Worm (Caenorhabditis elegans): ENCODE measurements around the gene kin-4.

kin-4 gene

DNA sequence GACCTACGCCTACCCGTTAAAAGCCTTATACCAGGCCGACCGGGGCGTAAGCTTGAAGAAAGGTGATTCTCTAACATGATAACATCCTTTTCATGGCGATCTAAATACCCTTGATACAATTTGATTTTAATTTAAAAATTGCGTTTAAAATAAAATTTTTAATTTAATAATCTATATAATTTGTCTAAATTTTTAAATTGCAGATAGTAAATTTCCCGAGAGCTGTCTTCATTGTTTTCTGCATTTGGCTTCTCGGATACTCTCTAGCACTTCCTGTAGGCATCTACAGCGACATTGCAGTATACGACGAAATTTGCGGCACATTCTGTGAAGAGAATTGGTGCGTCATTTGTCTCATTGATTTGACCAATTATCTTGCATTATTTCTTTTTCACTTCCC is 35.8 kb downstream of the kin-4 start:
- no peak for TF ChIP-seq mep-1 (tag; optimal IDR thresholded peaks at IDR 0.05)
- TF ChIP-seq pha-4 (GFP tag; IDR thresholded peaks at IDR 0.05) = no peak
- no peak for TF ChIP-seq pha-4 (tag; optimal IDR thresholded peaks at IDR 0.05)
- TF ChIP-seq madf-5 (GFP tag; IDR thresholded peaks at IDR 0.05) = no peak
- TF ChIP-seq ceh-62 (tag; optimal IDR thresholded peaks at IDR 0.05) = no peak
- no peak for TF ChIP-seq lsy-2 (tag; optimal IDR thresholded peaks at IDR 0.05)
- TF ChIP-seq zip-2 (tag; optimal IDR thresholded peaks at IDR 0.05) = no peak
- TF ChIP-seq unc-62 (GFP tag; optimal IDR thresholded peaks at IDR 0.05 in 1 of 2) = peak in 1 of 2 experiments; percentile 90
- TF ChIP-seq unc-62 (tag; optimal IDR thresholded peaks at IDR 0.05) = no peak

DNA sequence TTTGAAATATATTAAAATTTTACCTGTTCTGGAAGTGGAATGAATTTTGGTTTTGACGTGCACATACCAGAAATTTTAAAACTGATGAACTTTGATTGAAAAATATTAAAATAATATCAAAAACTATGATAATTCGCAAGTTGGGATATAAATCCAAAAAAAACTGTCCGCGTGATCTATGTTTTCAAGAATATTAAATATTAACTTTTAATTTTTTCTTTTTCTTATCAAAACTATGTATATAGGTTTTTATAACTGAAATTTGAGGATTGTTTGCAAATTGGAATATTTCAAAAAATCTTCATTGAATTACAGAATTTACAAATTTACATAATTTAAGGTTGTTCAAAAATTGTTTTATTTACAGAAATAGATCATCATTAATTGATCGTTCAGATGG is 39.6 kb downstream of the kin-4 start, which contains the start of gene C10C6.3:
TSS of gene C10C6.3 (minus strand) at position 101 of the 400 bp plus-strand sequence.
- no peak for TF ChIP-seq zip-2 (tag; optimal IDR thresholded peaks at IDR 0.05)
- TF ChIP-seq jun-1 (tag; optimal IDR thresholded peaks at IDR 0.05) = no peak
- no peak for TF ChIP-seq daf-8 (GFP tag; IDR thresholded peaks at IDR 0.05)
- no peak for TF ChIP-seq set-16 (GFP tag; IDR thresholded peaks at IDR 0.05)
- no peak for TF ChIP-seq spr-3 (GFP tag; optimal IDR thresholded peaks at IDR 0.05)
- TF ChIP-seq cey-2 (tag; optimal IDR thresholded peaks at IDR 0.05; ENCODE audit: borderline replicate concordance, insufficient read depth) = no peak
- no peak for TF ChIP-seq duxl-1 (tag; optimal IDR thresholded peaks at IDR 0.05; ENCODE audit: poor library complexity)
- TF ChIP-seq zag-1 (tag; optimal IDR thresholded peaks at IDR 0.05) = no peak
- no peak for TF ChIP-seq dpl-1 (GFP tag; optimal IDR thresholded peaks at IDR 0.05)
- no peak for TF ChIP-seq lir-3 (tag; optimal IDR thresholded peaks at IDR 0.05)
- no peak for TF ChIP-seq pha-4 (GFP tag; IDR thresholded peaks at IDR 0.05)
- no peak for TF ChIP-seq pha-4 (tag; optimal IDR thresholded peaks at IDR 0.05)
- TF ChIP-seq tag-97 (GFP tag; IDR thresholded peaks at IDR 0.05) = no peak
- TF ChIP-seq gei-8 (GFP tag; optimal IDR thresholded peaks at IDR 0.05) = no peak
- TF ChIP-seq ces-1 (GFP tag; optimal IDR thresholded peaks at IDR 0.05) = no peak
- TF ChIP-seq mes-2 (tag; optimal IDR thresholded peaks at IDR 0.05; ENCODE audit: poor library complexity, severe bottlenecking) = no peak
- TF ChIP-seq ztf-7 (tag; optimal IDR thresholded peaks at IDR 0.05) = no peak
- TF ChIP-seq hif-1 (tag; optimal IDR thresholded peaks at IDR 0.05) = no peak
- TF ChIP-seq fos-1 (tag; optimal IDR thresholded peaks at IDR 0.05) = no peak
- TF ChIP-seq ceh-82 (tag; optimal IDR thresholded peaks at IDR 0.05) = no peak

DNA sequence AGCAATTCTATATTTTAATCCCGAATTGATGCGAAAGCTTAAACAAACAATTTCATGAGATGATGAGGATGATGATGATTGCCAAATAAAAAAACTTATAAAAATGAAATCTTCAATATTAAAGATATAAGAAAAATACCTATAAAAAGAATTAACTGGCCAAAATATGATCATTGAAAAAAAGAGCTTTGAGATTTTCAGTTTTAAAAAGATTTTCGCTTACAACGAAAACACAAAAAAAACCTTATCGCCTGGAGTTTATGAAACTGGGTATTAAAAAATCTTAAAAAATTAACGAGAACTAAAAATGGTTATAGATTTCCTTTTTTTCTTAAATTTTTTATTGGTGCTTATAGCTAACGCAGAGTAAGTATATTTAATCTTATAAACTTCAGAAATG is 41.9 kb downstream of the kin-4 start, which contains the start of gene C10C6.7:
TSS of gene C10C6.7 (minus strand) at position 101 of the 400 bp plus-strand sequence.
- no peak for TF ChIP-seq T26A8.4 (GFP tag; IDR thresholded peaks at IDR 0.05)
- no peak for TF ChIP-seq ZK546.5 (tag; optimal IDR thresholded peaks at IDR 0.05)
- TF ChIP-seq D1046.2 (GFP tag; IDR thresholded peaks at IDR 0.05) = no peak
- TF ChIP-seq aly-2 (tag; optimal IDR thresholded peaks at IDR 0.05) = no peak
- no peak for TF ChIP-seq ces-1 (GFP tag; optimal IDR thresholded peaks at IDR 0.05)
- no peak for TF ChIP-seq mdl-1 (tag; optimal IDR thresholded peaks at IDR 0.05)
- no peak for TF ChIP-seq gei-8 (GFP tag; optimal IDR thresholded peaks at IDR 0.05)
- no peak for TF ChIP-seq ctbp-1 (GFP tag; IDR thresholded peaks at IDR 0.05)
- TF ChIP-seq nhr-76 (tag; optimal IDR thresholded peaks at IDR 0.05) = no peak
- no peak for TF ChIP-seq nhr-77 (tag; optimal IDR thresholded peaks at IDR 0.05)
- no peak for TF ChIP-seq nhr-11 (tag; optimal IDR thresholded peaks at IDR 0.05)
- TF ChIP-seq hlh-11 (tag; optimal IDR thresholded peaks at IDR 0.05) = no peak
- TF ChIP-seq nhr-28 (tag; optimal IDR thresholded peaks at IDR 0.05) = no peak
- TF ChIP-seq snpc-4 (tag; optimal IDR thresholded peaks at IDR 0.05) = no peak
- no peak for TF ChIP-seq lin-13 (GFP tag; optimal IDR thresholded peaks at IDR 0.05)
- no peak for TF ChIP-seq nhr-25 (tag; optimal IDR thresholded peaks at IDR 0.05; ENCODE audit: borderline replicate concordance, insufficient read depth)
- TF ChIP-seq hlh-30 (tag; optimal IDR thresholded peaks at IDR 0.05; ENCODE audit: insufficient read depth) = no peak
- no peak for TF ChIP-seq ZK337.2 (GFP tag; IDR thresholded peaks at IDR 0.05)

Data from whole organism, L4 larva.